Worm (Caenorhabditis elegans) whole organism, L4 larva: ENCODE data around the gene C37H5.13.

Experiments
- T20F7.1 ChIP-seq: fragments of 200-800 bp; sonication (Bioruptor generic); optimal IDR thresholded peaks from 2 replicates; lab custom pipeline; 2018; ENCODE audit warnings: mild to moderate bottlenecking, missing genetic modification characterization, missing compliant biosample characterization
- ZK546.5 ChIP-seq, 2 experiments: sonication (generic microtip); optimal IDR thresholded peaks; 2 replicates each; lab custom pipeline; 2017; ENCODE audit warnings: missing biosample characterization in 2 of 2, missing genetic modification characterization in 2 of 2
- hmg-1.1 ChIP-seq: fragments of 200-800 bp; sonication (Bioruptor generic); IDR thresholded peaks from 2 replicates; pipeline ENCODE4 v1.3.6; 2022; ENCODE audit warnings: missing genetic modification reagents, missing genetic modification characterization, missing compliant biosample characterization
- lin-39 ChIP-seq: fragments of 150-350 bp; optimal IDR thresholded peaks from 2 replicates; lab custom pipeline; 2014; ENCODE audit warnings: missing biosample characterization, missing genetic modification reagents, missing genetic modification characterization
- mdl-1 ChIP-seq, 2 experiments: fragments of 150-350 bp in 1 of 2; sonication (generic microtip) in 1 of 2; optimal IDR thresholded peaks; 2 replicates each; lab custom pipeline; 2014 to 2017; ENCODE audit warnings: missing biosample characterization in 2 of 2, missing genetic modification characterization in 2 of 2
- nhr-10 ChIP-seq: fragments of 150-350 bp; optimal IDR thresholded peaks from 2 replicates; lab custom pipeline; 2014; ENCODE audit warnings: missing biosample characterization, missing genetic modification characterization
- nhr-237 ChIP-seq: sonication (generic microtip); optimal IDR thresholded peaks from 2 replicates; lab custom pipeline; 2017; ENCODE audit warnings: missing biosample characterization, missing genetic modification characterization
- snpc-4 ChIP-seq: fragments of 150-350 bp; optimal IDR thresholded peaks from 2 replicates; lab custom pipeline; 2014; ENCODE audit warnings: missing biosample characterization, missing genetic modification characterization
- unc-62 ChIP-seq, 3 experiments: fragments of 150-350 bp in 1 of 3; sonication (generic microtip); optimal IDR thresholded peaks in 2 of 3; peaks in 1 of 3; 1 replicate in 1 of 3; 2 replicates in 2 of 3; lab custom pipeline; 2014 to 2017; ENCODE audit warnings: missing biosample characterization in 3 of 3, missing genetic modification characterization in 3 of 3, missing genetic modification reagents in 3 of 3, missing genotype in 1 of 3
- ztf-11 ChIP-seq: fragments of 150-350 bp; optimal IDR thresholded peaks from 2 replicates; lab custom pipeline; 2014; ENCODE audit warnings: missing biosample characterization, missing genetic modification characterization

ce11 chrV:4905953-4906352 is 43.2 kb upstream of the C37H5.13 start, which contains the start of gene ugt-14:
- TF ChIP-seq nhr-237 (tag; lab: Kevin White, UChicago) (no peak), lin-39 (no peak), ztf-11 (tag; lab: Kevin White, UChicago) (no peak), unc-62 (GFP tag; optimal IDR thresholded peaks at IDR 0.05 in 1 of 2; lab: Kevin White, UChicago) (no peak), unc-62 (tag; optimal IDR thresholded peaks at IDR 0.05; lab: Kevin White, UChicago) (no peak), nhr-10 (tag; lab: Kevin White, UChicago) (no peak), hmg-1.1 (GFP tag; lab: Robert Waterston, UW) (no peak), snpc-4 (tag; lab: Kevin White, UChicago) (no peak), T20F7.1 (GFP tag; lab: Kevin White, UChicago) (no peak), mdl-1 (tag; optimal IDR thresholded peaks at IDR 0.05; lab: Kevin White, UChicago) (no peak), ZK546.5 (tag; optimal IDR thresholded peaks at IDR 0.05; lab: Kevin White, UChicago) (no peak)
